Fruit fly (Drosophila melanogaster) whole organism, embryonic: ENCODE results near the gene CG18095.

Experiments used
- CG10565 ChIP-seq: fragments of 200-800 bp; sonication (Bioruptor generic); optimal IDR thresholded peaks from 3 replicates; lab custom pipeline; 2016; ENCODE audit warnings: missing biosample characterization, mild to moderate bottlenecking, missing genetic modification characterization
- CG14710 ChIP-seq: fragments of 200-800 bp; sonication (Bioruptor generic); optimal IDR thresholded peaks from 3 replicates; lab custom pipeline; 2019; ENCODE audit warnings: missing biosample characterization, mild to moderate bottlenecking, missing genetic modification characterization, moderate library complexity
- CG17612 ChIP-seq: fragments of 200-800 bp; sonication (Bioruptor generic); IDR thresholded peaks from 2 replicates; pipeline ENCODE4 v1.3.6; 2022; ENCODE audit warnings: missing biosample characterization, missing genetic modification characterization
- CG2129 ChIP-seq: fragments of 200-800 bp; sonication (Bioruptor generic); IDR thresholded peaks from 2 replicates; pipeline ENCODE4 v1.3.6; 2022; ENCODE audit warnings: missing biosample characterization, missing genetic modification characterization; ENCODE audit not compliant: partially characterized antibody
- CG30403 ChIP-seq: fragments of 200-800 bp; sonication (Bioruptor generic); optimal IDR thresholded peaks from 3 replicates; lab custom pipeline; 2016; ENCODE audit warnings: missing biosample characterization, missing genetic modification characterization
- Dll ChIP-seq: fragments of 200-800 bp; sonication (Bioruptor generic); IDR thresholded peaks from 4 replicates; pipeline ENCODE4 v1.3.6; 2022; ENCODE audit warnings: missing biosample characterization, missing genetic modification characterization; ENCODE audit not compliant: partially characterized antibody
- Hmx ChIP-seq: fragments of 200-800 bp; sonication (Bioruptor generic); optimal IDR thresholded peaks from 2 replicates; lab custom pipeline; 2016; ENCODE audit warnings: missing biosample characterization, missing genetic modification characterization
- Hr39 ChIP-seq: fragments of >200 bp; optimal IDR thresholded peaks from 2 replicates; lab custom pipeline; 2017
- ash1 ChIP-seq: fragments of 200-800 bp; sonication (Bioruptor generic); optimal IDR thresholded peaks from 2 replicates; lab custom pipeline; 2018; ENCODE audit warnings: missing biosample characterization, mild to moderate bottlenecking, missing genetic modification characterization
- chinmo ChIP-seq: fragments of 200-800 bp; sonication (Bioruptor generic); IDR thresholded peaks from 4 replicates; pipeline ENCODE4 v1.3.6; 2022; ENCODE audit warnings: missing biosample characterization, missing genetic modification characterization; ENCODE audit not compliant: partially characterized antibody
- fd64A ChIP-seq: fragments of 200-800 bp; sonication (Bioruptor generic); optimal IDR thresholded peaks from 3 replicates; lab custom pipeline; 2018; ENCODE audit warnings: missing biosample characterization, mild to moderate bottlenecking, missing genetic modification characterization
- sc ChIP-seq, 3 experiments: fragments of >200 bp in 2 of 3; fragments of 200-800 bp in 1 of 3; sonication (Bioruptor generic) in 1 of 3; optimal IDR thresholded peaks; 2 replicates in 2 of 3; 3 replicates in 1 of 3; lab custom pipeline; 2017; ENCODE audit warnings: mild to moderate bottlenecking in 1 of 3, missing biosample characterization in 1 of 3, missing genetic modification characterization in 1 of 3, missing genetic modification reagents in 1 of 3

dm6 chr2L:14049958-14050357 lies 18.6 kb upstream of the CG18095 start:
- TF ChIP-seq CG17612 (GFP tag; lab: Robert Waterston, UW) (no peak), CG14710 (no peak), Dll (GFP tag; lab: Robert Waterston, UW) (no peak), sc (optimal IDR thresholded peaks at IDR 0.05; lab: Kevin White, UChicago) (no peak), sc (GFP tag; optimal IDR thresholded peaks at IDR 0.05; lab: Kevin White, UChicago) (no peak), Hr39 (lab: Kevin White, UChicago) (no peak), CG2129 (GFP tag; lab: Robert Waterston, UW) (no peak), fd64A (no peak), chinmo (GFP tag; lab: Robert Waterston, UW) (no peak), CG10565 (no peak), ash1 (GFP tag; lab: Kevin White, UChicago) (no peak), CG30403 (GFP tag; lab: Kevin White, UChicago) (no peak), Hmx (GFP tag; lab: Kevin White, UChicago) (no peak)
